Fruit fly (Drosophila melanogaster): ENCODE results near the gene Dref.
A peak's percentile ranks its signal among the peaks of the same experiment; 100 is the strongest.

Gene Dref

DNA sequence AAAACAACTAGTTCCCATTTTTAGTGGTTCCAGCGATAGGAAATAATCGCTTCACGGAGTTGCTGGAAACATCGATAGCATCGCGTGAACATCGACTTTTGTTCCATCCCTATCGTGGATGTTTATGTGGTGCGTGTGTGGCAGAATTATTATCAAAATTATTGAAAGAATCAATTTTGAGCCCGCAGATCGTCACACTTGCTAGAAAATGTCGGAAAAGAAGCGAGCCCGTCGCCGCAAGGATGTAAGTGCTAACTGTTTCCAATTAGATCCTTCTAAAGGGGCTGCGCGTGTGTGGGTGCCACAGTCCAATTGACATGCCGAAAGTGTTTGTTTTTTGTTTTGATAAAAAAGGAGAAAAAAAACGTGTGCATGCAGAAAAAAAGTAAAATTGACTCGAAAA, 42.3 kb upstream of the Dref start, which contains the start of gene Trp1 (continued):
- no peak for TF ChIP-seq CG4318 (GFP tag; optimal IDR thresholded peaks at IDR 0.05)

- TF ChIP-seq ss (GFP tag; optimal IDR thresholded peaks at IDR 0.05) (peak in 1 of 2 experiments; percentile 28), net (GFP tag; optimal IDR thresholded peaks at IDR 0.05) (peak; percentile 18), CG1621 (tag; optimal IDR thresholded peaks at IDR 0.05) (peak; percentile 35), CG6163 (GFP tag; IDR thresholded peaks at IDR 0.05) (peak; percentile 42; the same call in 2 of the 3 replicates), fkh (GFP tag; optimal IDR thresholded peaks at IDR 0.05) (peak; percentile 27), pdm3 (GFP tag; optimal IDR thresholded peaks at IDR 0.05) (no peak), CG3919 (GFP tag; optimal IDR thresholded peaks at IDR 0.05) (peak; percentile 18), achi (GFP tag; optimal IDR thresholded peaks at IDR 0.05) (no peak), Hr39 (GFP tag; optimal IDR thresholded peaks at IDR 0.05) (no peak), Eip93F (GFP tag; optimal IDR thresholded peaks at IDR 0.05) (no peak), vri (GFP tag; optimal IDR thresholded peaks at IDR 0.05) (no peak), Eip78C (GFP tag) (peak; percentile 77), eg (GFP tag; IDR thresholded peaks at IDR 0.05) (peak; percentile 62; the same call in 2 of the 3 replicates), cyc (GFP tag; optimal IDR thresholded peaks at IDR 0.05) (no peak), CG9139 (GFP tag; optimal IDR thresholded peaks at IDR 0.05) (peak; percentile 11), CG15336 (GFP tag; IDR thresholded peaks at IDR 0.05) (0 out of 2 replicates have a peak, but pooled peaks have one; percentile 32)
These were observed 37.5 kb upstream of the Dref start for dm6 chr2L:10004574-10004973.

dm6 chr2L:10003593-10003992, 36.6 kb upstream of the Dref start, which contains the start of gene Ndf:
TSS of gene Ndf (plus strand) at chr2L:10003832.
- TF ChIP-seq spab (GFP tag; optimal IDR thresholded peaks at IDR 0.05) (no peak), cyc (GFP tag; optimal IDR thresholded peaks at IDR 0.05) (peak; percentile 65), CG8119 (GFP tag; IDR thresholded peaks at IDR 0.05) (0 out of 3 replicates have a peak, but pooled peaks have one; percentile 16), CG8632 (GFP tag; optimal IDR thresholded peaks at IDR 0.05) (peak; percentile 8), esn (GFP tag; optimal IDR thresholded peaks at IDR 0.05) (peak; percentile 58), ss (GFP tag; optimal IDR thresholded peaks at IDR 0.05) (peak; percentile 14 to 35), CG32006 (GFP tag; optimal IDR thresholded peaks at IDR 0.05) (no peak), lz (GFP tag; optimal IDR thresholded peaks at IDR 0.05) (peak; percentile 58), eg (GFP tag; IDR thresholded peaks at IDR 0.05) (peak; percentile 63), achi (GFP tag; optimal IDR thresholded peaks at IDR 0.05) (peak; percentile 76), CG6808 (GFP tag; optimal IDR thresholded peaks at IDR 0.05) (peak; percentile 37), Hr39 (GFP tag; optimal IDR thresholded peaks at IDR 0.05) (no peak), Sox102F (GFP tag; optimal IDR thresholded peaks at IDR 0.05) (peak; percentile 32), CG6163 (GFP tag; IDR thresholded peaks at IDR 0.05) (peak; percentile 75), Gug (GFP tag; IDR thresholded peaks at IDR 0.05) (peak; percentile 38; the same call in 1 of the 2 replicates), CG31627 (GFP tag; optimal IDR thresholded peaks at IDR 0.05) (peak; percentile 64), Met (GFP tag; optimal IDR thresholded peaks at IDR 0.05) (peak; percentile 57), Lpt (GFP tag; optimal IDR thresholded peaks at IDR 0.05) (no peak), CG11902 (GFP tag; optimal IDR thresholded peaks at IDR 0.05) (peak; percentile 13), Sox15 (GFP tag; optimal IDR thresholded peaks at IDR 0.05) (peak; percentile 2), Hr4 (GFP tag; optimal IDR thresholded peaks at IDR 0.05) (peak; percentile 16), CG8319 (GFP tag; optimal IDR thresholded peaks at IDR 0.05) (peak; percentile 20), OdsH (GFP tag; optimal IDR thresholded peaks at IDR 0.05) (peak; percentile 33), CG11294 (GFP tag; IDR thresholded peaks at IDR 0.05) (no peak), net (GFP tag; optimal IDR thresholded peaks at IDR 0.05) (peak; percentile 9), Ets21C (GFP tag; optimal IDR thresholded peaks at IDR 0.05) (peak; percentile 24), Eip78C (GFP tag) (peak; percentile 73), CG6792 (GFP tag; optimal IDR thresholded peaks at IDR 0.05) (peak; percentile 55), Blimp-1 (GFP tag; optimal IDR thresholded peaks at IDR 0.05) (no peak), pdm3 (GFP tag; optimal IDR thresholded peaks at IDR 0.05) (peak; percentile 50), Eip75B (GFP tag; optimal IDR thresholded peaks at IDR 0.05) (peak; percentile 15), fkh (GFP tag; optimal IDR thresholded peaks at IDR 0.05) (no peak), Ets96B (tag; optimal IDR thresholded peaks at IDR 0.05) (peak; percentile 17), CG3032 (tag; optimal IDR thresholded peaks at IDR 0.05) (peak; percentile 49), CG9139 (GFP tag; optimal IDR thresholded peaks at IDR 0.05) (peak; percentile 46), topi (GFP tag; optimal IDR thresholded peaks at IDR 0.05) (peak; percentile 59), CG10631 (GFP tag; optimal IDR thresholded peaks at IDR 0.05) (peak; percentile 49), CG7368 (GFP tag; optimal IDR thresholded peaks at IDR 0.05) (no peak), CG1621 (tag; optimal IDR thresholded peaks at IDR 0.05) (peak; percentile 50), CG15336 (GFP tag; IDR thresholded peaks at IDR 0.05) (peak; percentile 38; the same call in 1 of the 2 replicates), CG10669 (GFP tag; optimal IDR thresholded peaks at IDR 0.05) (peak; percentile 6), CG3919 (GFP tag; optimal IDR thresholded peaks at IDR 0.05) (peak; percentile 59), fd85E (GFP tag; optimal IDR thresholded peaks at IDR 0.05) (no peak)
